Worm (Caenorhabditis elegans): Measurements from ENCODE around the gene C47E8.9.

C47E8.9 gene

DNA sequence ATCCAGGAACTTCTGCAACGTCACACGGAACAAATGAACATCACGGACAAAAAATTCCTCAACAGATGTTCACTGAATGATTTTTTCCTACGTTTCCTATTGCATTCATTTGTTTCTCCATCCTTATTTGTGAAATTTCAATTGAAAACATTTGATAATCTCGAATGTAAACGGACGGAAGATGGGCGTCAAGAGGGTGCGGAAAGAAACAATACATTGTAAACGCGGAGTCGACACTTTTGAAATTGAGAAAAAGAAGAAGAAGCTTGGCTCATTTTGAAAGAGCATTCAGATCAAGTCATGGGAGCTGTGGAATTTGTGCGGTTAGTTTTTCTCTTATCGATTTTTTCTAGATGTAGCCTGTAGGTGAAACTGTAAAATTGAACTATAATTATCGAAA, at the start of gene C47E8.9:
TSS of gene C47E8.9 (plus strand) at position 301 of the 400 bp plus-strand sequence.
- TF ChIP-seq swsn-7 (tag; optimal IDR thresholded peaks at IDR 0.05) (no peak), sptf-1 (tag; optimal IDR thresholded peaks at IDR 0.05) (no peak), dpl-1 (GFP tag; optimal IDR thresholded peaks at IDR 0.05) (no peak), hlh-4 (tag; optimal IDR thresholded peaks at IDR 0.05) (no peak), nhr-237 (tag; optimal IDR thresholded peaks at IDR 0.05) (no peak), unc-98 (GFP tag; IDR thresholded peaks at IDR 0.05) (no peak), ztf-11 (tag; optimal IDR thresholded peaks at IDR 0.05) (no peak), fkh-8 (tag; optimal IDR thresholded peaks at IDR 0.05) (no peak), ama-1 (optimal IDR thresholded peaks at IDR 0.05) (no peak), snpc-4 (tag; optimal IDR thresholded peaks at IDR 0.05) (no peak), ceh-88 (GFP tag; IDR thresholded peaks at IDR 0.05) (no peak), F16B12.6 (tag; optimal IDR thresholded peaks at IDR 0.05) (no peak), nhr-77 (tag; optimal IDR thresholded peaks at IDR 0.05) (no peak), elt-3 (tag; optimal IDR thresholded peaks at IDR 0.05) (no peak)

DNA sequence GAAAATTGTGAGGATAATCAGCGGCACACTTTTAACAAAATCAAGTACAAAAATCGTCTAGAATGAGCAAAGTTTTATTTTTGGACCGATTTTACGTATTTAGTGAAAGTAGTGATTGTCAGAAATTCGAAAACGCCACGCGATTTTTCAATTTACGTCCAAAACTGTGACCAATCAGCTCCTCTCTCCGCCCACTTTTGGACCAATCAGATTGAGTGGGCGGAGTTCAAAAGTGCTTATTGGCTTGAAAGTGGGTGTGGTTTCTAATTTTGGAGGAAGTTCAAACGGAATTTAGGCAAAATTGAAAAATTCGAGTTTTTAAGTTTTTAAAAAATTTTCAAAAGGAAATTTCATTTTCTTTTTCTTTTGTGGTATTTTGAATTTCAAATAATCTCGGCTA, 48.7 kb upstream of the C47E8.9 start:
- TF ChIP-seq hpl-2 (GFP tag; optimal IDR thresholded peaks at IDR 0.05) (no peak), egl-13 (tag; optimal IDR thresholded peaks at IDR 0.05) (no peak), fkh-10 (GFP tag; optimal IDR thresholded peaks at IDR 0.05) (no peak), snu-23 (GFP tag; optimal IDR thresholded peaks at IDR 0.05) (no peak), nhr-237 (tag; optimal IDR thresholded peaks at IDR 0.05) (no peak), nhr-19 (GFP tag; conservative IDR thresholded peaks at IDR 0.05) (no peak), efl-1 (optimal IDR thresholded peaks at IDR 0.05) (no peak), efl-1 (GFP tag; optimal IDR thresholded peaks at IDR 0.05 in 1 of 2) (no peak)

DNA sequence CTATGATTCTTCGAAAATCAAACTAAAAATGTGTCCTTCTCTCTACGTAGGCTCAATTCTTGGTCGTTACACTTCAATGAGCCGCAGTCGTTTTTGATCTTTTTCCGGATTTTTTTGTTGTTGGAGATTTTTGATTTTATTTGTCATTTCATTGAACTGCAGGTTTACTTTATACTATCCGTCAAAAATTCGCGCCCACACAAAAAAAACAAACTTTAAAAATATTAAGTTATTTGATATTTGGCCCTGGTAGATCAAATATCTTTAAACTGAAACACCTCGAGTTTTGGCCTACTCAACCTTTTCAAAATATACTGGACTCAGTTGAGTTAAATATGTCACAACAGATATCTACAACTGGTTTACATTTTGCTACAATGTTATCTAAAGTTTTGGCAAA, 47.4 kb upstream of the C47E8.9 start:
- TF ChIP-seq lin-15B (tag; optimal IDR thresholded peaks at IDR 0.05), result no peak
- TF ChIP-seq snpc-4 (tag; optimal IDR thresholded peaks at IDR 0.05), result no peak
- TF ChIP-seq dsc-1 (tag; optimal IDR thresholded peaks at IDR 0.05), result no peak

DNA sequence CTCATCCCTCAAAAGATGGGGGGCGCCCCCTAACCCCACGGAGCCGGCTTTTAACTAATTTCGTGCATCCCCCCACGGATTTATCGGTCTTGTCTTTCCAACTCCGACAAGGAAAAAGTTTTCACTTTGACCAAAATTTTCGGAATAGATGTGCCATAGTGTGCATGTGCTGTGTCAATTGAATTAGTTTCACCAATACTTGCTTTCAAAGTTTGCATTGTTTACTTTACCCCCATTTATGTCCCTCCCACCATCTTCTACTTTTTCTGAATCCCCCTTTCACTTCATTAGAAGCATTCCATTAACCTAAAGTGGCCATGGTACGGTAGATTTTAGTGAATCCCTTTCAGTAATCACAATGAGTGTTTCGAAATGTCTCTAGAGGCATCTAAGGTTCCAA, 45.4 kb upstream of the C47E8.9 start:
- TF ChIP-seq irx-1 (tag; optimal IDR thresholded peaks at IDR 0.05), result no peak
- no peak for TF ChIP-seq lin-13 (GFP tag; optimal IDR thresholded peaks at IDR 0.05)
- TF ChIP-seq fkh-4 (tag; optimal IDR thresholded peaks at IDR 0.05; ENCODE audit: borderline replicate concordance), result no peak
- TF ChIP-seq ama-1 (optimal IDR thresholded peaks at IDR 0.05), result no peak
- TF ChIP-seq nhr-84 (tag; optimal IDR thresholded peaks at IDR 0.05), result no peak
- peak; percentile 65 for TF ChIP-seq lin-14 (GFP tag; optimal IDR thresholded peaks at IDR 0.05)
- TF ChIP-seq efl-1 (optimal IDR thresholded peaks at IDR 0.05), result no peak
- peak in 1 of 2 experiments; percentile 52 for TF ChIP-seq efl-1 (GFP tag; optimal IDR thresholded peaks at IDR 0.05 in 1 of 2)
- peak in 1 of 2 experiments; percentile 13 for TF ChIP-seq lsy-2 (tag; optimal IDR thresholded peaks at IDR 0.05)
- no peak for TF ChIP-seq sup-37 (GFP tag; optimal IDR thresholded peaks at IDR 0.05)
- no peak for TF ChIP-seq egl-27 (tag; optimal IDR thresholded peaks at IDR 0.05)

DNA sequence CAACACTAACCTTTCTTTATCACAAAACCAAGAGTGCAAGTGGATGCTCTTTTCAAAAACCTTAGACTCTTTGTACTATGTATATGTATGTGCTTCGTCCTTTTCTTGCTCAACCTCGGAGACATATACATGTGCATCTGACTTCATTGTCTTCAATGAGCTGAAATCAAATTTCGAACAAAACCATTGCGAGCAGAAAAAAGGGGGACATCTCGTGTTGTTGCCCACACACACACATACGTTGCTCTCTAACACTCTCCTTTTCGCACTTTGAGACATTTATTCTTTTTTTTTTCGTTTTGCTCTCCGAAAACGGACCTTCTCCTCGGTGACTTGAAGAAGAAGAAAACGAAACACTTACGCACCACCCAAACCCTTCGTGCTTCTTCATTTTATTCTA, 42.8 kb upstream of the C47E8.9 start:
- TF ChIP-seq unc-130 (tag; optimal IDR thresholded peaks at IDR 0.05), result no peak
- no peak for TF ChIP-seq mdl-1 (tag; optimal IDR thresholded peaks at IDR 0.05)
- peak; percentile 53 for TF ChIP-seq lin-14 (GFP tag; optimal IDR thresholded peaks at IDR 0.05)
- no peak for TF ChIP-seq efl-3 (GFP tag; optimal IDR thresholded peaks at IDR 0.05)
- no peak for TF ChIP-seq sox-4 (tag; optimal IDR thresholded peaks at IDR 0.05)
- peak; percentile 80 for TF ChIP-seq fkh-10 (GFP tag; optimal IDR thresholded peaks at IDR 0.05)
- no peak for TF ChIP-seq nhr-12 (tag; optimal IDR thresholded peaks at IDR 0.05)

Data from whole organism, L1 larva.